Worm (Caenorhabditis elegans) whole organism, L4 larva: ENCODE data around the gene anoh-1.

Source experiments
- F37D6.2 ChIP-seq: sonication (generic microtip); optimal IDR thresholded peaks from 2 replicates; lab custom pipeline; 2016; ENCODE audit warnings: mild to moderate bottlenecking, missing genetic modification characterization, missing compliant biosample characterization
- T26A8.4 ChIP-seq: fragments of 200-800 bp; sonication (Bioruptor generic); IDR thresholded peaks from 2 replicates; pipeline ENCODE4 v1.3.6; 2022; ENCODE audit warnings: missing genetic modification characterization, missing compliant biosample characterization
- ZK337.2 ChIP-seq: fragments of 200-800 bp; sonication (Bioruptor generic); IDR thresholded peaks from 2 replicates; pipeline ENCODE4 v1.3.6; 2022; ENCODE audit warnings: missing genetic modification reagents, missing genetic modification characterization, missing compliant biosample characterization
- aha-1 ChIP-seq: fragments of 150-350 bp; peaks from one replicate; lab custom pipeline; 2014; ENCODE audit warnings: missing biosample characterization, missing genetic modification characterization
- aly-2 ChIP-seq: sonication (generic microtip); optimal IDR thresholded peaks from 2 replicates; lab custom pipeline; 2018; ENCODE audit warnings: missing biosample characterization, missing genetic modification characterization
- ceh-32 ChIP-seq: sonication (generic microtip); optimal IDR thresholded peaks from 2 replicates; lab custom pipeline; 2016; ENCODE audit warnings: mild to moderate bottlenecking, missing genetic modification characterization, missing compliant biosample characterization; ENCODE audit not compliant: poor library complexity
- daf-12 ChIP-seq: fragments of 150-350 bp; optimal IDR thresholded peaks from 2 replicates; lab custom pipeline; 2014; ENCODE audit warnings: missing biosample characterization, missing genetic modification reagents, missing genetic modification characterization
- dmd-6 ChIP-seq: fragments of 200-800 bp; sonication (Bioruptor generic); IDR thresholded peaks from 2 replicates; pipeline ENCODE4 v1.3.6; 2022; ENCODE audit warnings: missing genetic modification reagents, missing genetic modification characterization, missing compliant biosample characterization
- dmd-8 ChIP-seq: fragments of 200-800 bp; sonication (Bioruptor generic); IDR thresholded peaks from 2 replicates; pipeline ENCODE4 v1.3.6; 2022; ENCODE audit warnings: missing genetic modification characterization, missing compliant biosample characterization
- dpl-1 ChIP-seq: fragments of 150-350 bp; optimal IDR thresholded peaks from 2 replicates; lab custom pipeline; 2014; ENCODE audit warnings: missing biosample characterization, missing genetic modification reagents, missing genetic modification characterization
- duxl-1 ChIP-seq: sonication (generic microtip); optimal IDR thresholded peaks from 2 replicates; lab custom pipeline; 2016; ENCODE audit warnings: mild to moderate bottlenecking, missing genetic modification characterization, moderate library complexity, missing compliant biosample characterization; ENCODE audit not compliant: poor library complexity
- egl-27 ChIP-seq: sonication (generic microtip); optimal IDR thresholded peaks from 3 replicates; lab custom pipeline; 2017; ENCODE audit warnings: missing biosample characterization, missing genetic modification reagents, missing genetic modification characterization
- egl-43 ChIP-seq: fragments of 200-800 bp; sonication (Bioruptor generic); IDR thresholded peaks from 2 replicates; pipeline ENCODE4 v1.3.6; 2022; ENCODE audit warnings: missing genetic modification reagents, missing genetic modification characterization, missing compliant biosample characterization
- fkh-10 ChIP-seq: fragments of 150-350 bp; optimal IDR thresholded peaks from 2 replicates; lab custom pipeline; 2014; ENCODE audit warnings: missing biosample characterization, missing genetic modification reagents, missing genetic modification characterization
- fos-1 ChIP-seq: fragments of 150-350 bp; optimal IDR thresholded peaks from 2 replicates; lab custom pipeline; 2014; ENCODE audit warnings: missing biosample characterization, missing genetic modification characterization
- hif-1 ChIP-seq, 2 experiments: sonication (generic microtip); optimal IDR thresholded peaks; 2 replicates each; lab custom pipeline; 2016 to 2017; ENCODE audit warnings: missing compliant biosample characterization in 2 of 2, missing genetic modification characterization in 2 of 2, missing genetic modification reagents in 2 of 2, missing genotype in 2 of 2, mild to moderate bottlenecking in 1 of 2
- hlh-30 ChIP-seq: sonication (generic microtip); optimal IDR thresholded peaks from 2 replicates; lab custom pipeline; 2017; ENCODE audit warnings: antibody characterized with exemption, mild to moderate bottlenecking, missing genetic modification characterization, missing compliant biosample characterization; ENCODE audit not compliant: insufficient read depth
- hmg-1.1 ChIP-seq: fragments of 200-800 bp; sonication (Bioruptor generic); IDR thresholded peaks from 2 replicates; pipeline ENCODE4 v1.3.6; 2022; ENCODE audit warnings: missing genetic modification reagents, missing genetic modification characterization, missing compliant biosample characterization
- jun-1 ChIP-seq: fragments of 150-350 bp; optimal IDR thresholded peaks from 2 replicates; lab custom pipeline; 2014; ENCODE audit warnings: missing biosample characterization, missing genetic modification reagents, missing genetic modification characterization
- lin-38 ChIP-seq: fragments of 200-800 bp; sonication (Bioruptor generic); IDR thresholded peaks from 2 replicates; pipeline ENCODE4 v1.3.6; 2022; ENCODE audit warnings: missing genetic modification reagents, missing genetic modification characterization, missing compliant biosample characterization
- lir-3 ChIP-seq: sonication (generic microtip); optimal IDR thresholded peaks from 2 replicates; lab custom pipeline; 2016; ENCODE audit warnings: mild to moderate bottlenecking, missing genetic modification characterization, missing compliant biosample characterization
- lsy-2 ChIP-seq, 2 experiments: fragments of 150-350 bp in 1 of 2; sonication (generic microtip) in 1 of 2; optimal IDR thresholded peaks; 2 replicates each; lab custom pipeline; 2014 to 2017; ENCODE audit warnings: missing biosample characterization in 2 of 2, missing genetic modification characterization in 2 of 2
- mdl-1 ChIP-seq, 2 experiments: fragments of 150-350 bp in 1 of 2; sonication (generic microtip) in 1 of 2; optimal IDR thresholded peaks; 2 replicates each; lab custom pipeline; 2014 to 2017; ENCODE audit warnings: missing biosample characterization in 2 of 2, missing genetic modification characterization in 2 of 2
- mep-1 ChIP-seq: fragments of 150-350 bp; sonication (generic microtip); optimal IDR thresholded peaks from 3 replicates; lab custom pipeline; 2014; ENCODE audit warnings: missing biosample characterization, missing genetic modification characterization
- mes-2 ChIP-seq: sonication (generic microtip); optimal IDR thresholded peaks from 2 replicates; lab custom pipeline; 2016; ENCODE audit warnings: missing genotype, mild to moderate bottlenecking, missing genetic modification characterization, missing compliant biosample characterization; ENCODE audit not compliant: poor library complexity, severe bottlenecking
- mxl-3 ChIP-seq: fragments of 200-800 bp; sonication (Bioruptor generic); optimal IDR thresholded peaks from 2 replicates; lab custom pipeline; 2018; ENCODE audit warnings: mild to moderate bottlenecking, missing genetic modification characterization, missing compliant biosample characterization
- nhr-111 ChIP-seq: fragments of 200-800 bp; sonication (Bioruptor generic); optimal IDR thresholded peaks from 2 replicates; lab custom pipeline; 2018; ENCODE audit warnings: mild to moderate bottlenecking, missing genetic modification characterization, missing compliant biosample characterization
- nhr-42 ChIP-seq: fragments of 200-800 bp; sonication (Bioruptor generic); IDR thresholded peaks from 2 replicates; pipeline ENCODE4 v1.3.6; 2022; ENCODE audit warnings: missing genetic modification characterization, missing compliant biosample characterization
- nhr-48 ChIP-seq: sonication (generic microtip); optimal IDR thresholded peaks from 2 replicates; lab custom pipeline; 2016; ENCODE audit warnings: mild to moderate bottlenecking, missing genetic modification characterization, missing compliant biosample characterization
- nhr-6 ChIP-seq: fragments of 150-350 bp; optimal IDR thresholded peaks from 2 replicates; lab custom pipeline; 2014; ENCODE audit warnings: missing biosample characterization, missing genetic modification characterization
- nhr-76 ChIP-seq: fragments of 150-350 bp; optimal IDR thresholded peaks from 2 replicates; lab custom pipeline; 2014; ENCODE audit warnings: missing biosample characterization, missing genetic modification characterization
- pha-4 ChIP-seq, 2 experiments: fragments of 150-350 bp in 1 of 2; fragments of 200-800 bp in 1 of 2; sonication (Bioruptor generic) in 1 of 2; IDR thresholded peaks in 1 of 2; optimal IDR thresholded peaks in 1 of 2; 2 replicates each; pipeline versions ENCODE4 v1.3.6 to Lab custom; 2014 to 2022; ENCODE audit warnings: missing genetic modification characterization in 2 of 2, missing genetic modification reagents in 2 of 2, missing biosample characterization in 1 of 2, missing compliant biosample characterization in 1 of 2
- rbr-2 ChIP-seq: sonication (generic microtip); optimal IDR thresholded peaks from 2 replicates; lab custom pipeline; 2016; ENCODE audit warnings: missing genotype, missing genetic modification characterization, missing compliant biosample characterization
- saeg-2 ChIP-seq: fragments of 200-800 bp; sonication (Bioruptor generic); IDR thresholded peaks from 2 replicates; pipeline ENCODE4 v1.3.6; 2022; ENCODE audit warnings: missing genetic modification reagents, missing genetic modification characterization, missing compliant biosample characterization
- unc-130 ChIP-seq: sonication (generic microtip); optimal IDR thresholded peaks from 2 replicates; lab custom pipeline; 2016; ENCODE audit warnings: missing genetic modification reagents, missing genetic modification characterization, missing compliant biosample characterization
- unc-62 ChIP-seq, 3 experiments: fragments of 150-350 bp in 1 of 3; sonication (generic microtip); optimal IDR thresholded peaks in 2 of 3; peaks in 1 of 3; 1 replicate in 1 of 3; 2 replicates in 2 of 3; lab custom pipeline; 2014 to 2017; ENCODE audit warnings: missing biosample characterization in 3 of 3, missing genetic modification characterization in 3 of 3, missing genetic modification reagents in 3 of 3, missing genotype in 1 of 3
- vab-7 ChIP-seq: fragments of 200-800 bp; sonication (Bioruptor generic); IDR thresholded peaks from 2 replicates; pipeline ENCODE4 v1.3.6; 2022; ENCODE audit warnings: missing genetic modification reagents, missing genetic modification characterization, missing compliant biosample characterization
- zfp-2 ChIP-seq: sonication (generic microtip); optimal IDR thresholded peaks from 2 replicates; lab custom pipeline; 2016; ENCODE audit warnings: mild to moderate bottlenecking, missing genetic modification characterization, missing compliant biosample characterization
- zip-2 ChIP-seq: fragments of 150-350 bp; optimal IDR thresholded peaks from 2 replicates; lab custom pipeline; 2014; ENCODE audit warnings: missing biosample characterization, missing genetic modification characterization
- ztf-7 ChIP-seq: fragments of 150-350 bp; optimal IDR thresholded peaks from 2 replicates; lab custom pipeline; 2014; ENCODE audit warnings: missing biosample characterization, missing genetic modification characterization

anoh-1 gene

ce11 chrIII:13268856-13269255 is 22.5 kb downstream of the anoh-1 start, which contains the start of gene cpf-2 (continued):
- TF ChIP-seq hif-1 (tag; optimal IDR thresholded peaks at IDR 0.05; lab: Kevin White, UChicago) (peak in 1 of 2 experiments; percentile 48), T26A8.4 (peak; percentile 67), nhr-42 (GFP tag; lab: Robert Waterston, UW) (0 out of 2 replicates have a peak, but pooled peaks have one; percentile 59), ztf-7 (tag; lab: Kevin White, UChicago) (peak; percentile 58), vab-7 (GFP tag; lab: Robert Waterston, UW) (0 out of 2 replicates have a peak, but pooled peaks have one; percentile 22), unc-130 (GFP tag; lab: Kevin White, UChicago) (peak; percentile 58), dmd-8 (GFP tag; lab: Robert Waterston, UW) (no peak), egl-43 (GFP tag; lab: Robert Waterston, UW) (peak; percentile 76), nhr-6 (tag; lab: Kevin White, UChicago) (peak; percentile 61), pha-4 (GFP tag; IDR thresholded peaks at IDR 0.05; lab: Robert Waterston, UW) (0 out of 2 replicates have a peak, but pooled peaks have one; percentile 24), pha-4 (tag; optimal IDR thresholded peaks at IDR 0.05; lab: Kevin White, UChicago) (no peak), lin-38 (GFP tag; lab: Robert Waterston, UW) (peak; percentile 74), dpl-1 (GFP tag; lab: Kevin White, UChicago) (peak; percentile 59), dmd-6 (GFP tag; lab: Robert Waterston, UW) (peak; percentile 34; the same call in 1 of the 2 replicates), mxl-3 (GFP tag; lab: Kevin White, UChicago) (peak; percentile 53), lsy-2 (tag; optimal IDR thresholded peaks at IDR 0.05; lab: Kevin White, UChicago) (peak in 1 of 2 experiments; percentile 72), jun-1 (tag; lab: Kevin White, UChicago) (no peak), aly-2 (tag; lab: Kevin White, UChicago) (no peak), fkh-10 (GFP tag; lab: Kevin White, UChicago) (peak; percentile 40), saeg-2 (0 out of 2 replicates have a peak, but pooled peaks have one; percentile 25), zfp-2 (tag; lab: Kevin White, UChicago) (no peak), duxl-1 (tag; lab: Kevin White, UChicago) (peak; percentile 73), hlh-30 (peak; percentile 45), F37D6.2 (tag; lab: Kevin White, UChicago) (peak; percentile 30), hmg-1.1 (GFP tag; lab: Robert Waterston, UW) (peak; percentile 78), daf-12 (tag; lab: Kevin White, UChicago) (no peak), ZK337.2 (GFP tag; lab: Robert Waterston, UW) (peak; percentile 54; the same call in 1 of the 2 replicates), zip-2 (tag; lab: Kevin White, UChicago) (peak; percentile 6), nhr-48 (tag; lab: Kevin White, UChicago) (peak; percentile 42)

ce11 chrIII:13270896-13271295 is 24.5 kb downstream of the anoh-1 start:
- no peak for TF ChIP-seq nhr-76
- TF ChIP-seq hmg-1.1 (GFP tag; lab: Robert Waterston, UW) = peak; percentile 14; the same call in 1 of the 2 replicates
- TF ChIP-seq unc-62 (GFP tag; optimal IDR thresholded peaks at IDR 0.05 in 1 of 2; lab: Kevin White, UChicago) = peak in 1 of 2 experiments; percentile 97
- no peak for TF ChIP-seq unc-62 (tag; optimal IDR thresholded peaks at IDR 0.05; lab: Kevin White, UChicago)
- no peak for TF ChIP-seq nhr-111 (GFP tag; lab: Kevin White, UChicago)
- TF ChIP-seq egl-27 = no peak
- TF ChIP-seq saeg-2 = no peak
- peak; percentile 3 for TF ChIP-seq F37D6.2 (tag; lab: Kevin White, UChicago)
- TF ChIP-seq mdl-1 (tag; optimal IDR thresholded peaks at IDR 0.05; lab: Kevin White, UChicago) = peak in 1 of 2 experiments; percentile 10
- TF ChIP-seq lsy-2 (tag; optimal IDR thresholded peaks at IDR 0.05; lab: Kevin White, UChicago) = peak in 1 of 2 experiments; percentile 57
- no peak for TF ChIP-seq ceh-32 (tag; lab: Kevin White, UChicago)
- no peak for TF ChIP-seq lir-3 (tag; lab: Kevin White, UChicago)
- TF ChIP-seq aha-1 (tag; lab: Kevin White, UChicago) = peak; percentile 48
- no peak for TF ChIP-seq fos-1 (tag; lab: Kevin White, UChicago)
- TF ChIP-seq mes-2 (tag; lab: Kevin White, UChicago) = peak; percentile 17
- peak; percentile 53 for TF ChIP-seq fkh-10 (GFP tag; lab: Kevin White, UChicago)
- TF ChIP-seq mep-1 = peak; percentile 34
- TF ChIP-seq rbr-2 = peak; percentile 19
